Fruit fly (Drosophila melanogaster): ENCODE results near the gene Adck5.

dm6 chr3L:11215244-11216121, 45.9 kb downstream of the Adck5 start:
- TF ChIP-seq Myc (optimal IDR thresholded peaks at IDR 0.05), result peak; percentile 100
- peak; percentile 92 for TF ChIP-seq OdsH (GFP tag; optimal IDR thresholded peaks at IDR 0.05)
- TF ChIP-seq h (GFP tag; optimal IDR thresholded peaks at IDR 0.05), result peak; percentile 96
